Fruit fly (Drosophila melanogaster) whole organism, prepupa: ENCODE measurements around the gene CG4619.

Experiments used
- Blimp-1 ChIP-seq: fragments of 200-800 bp; sonication (Bioruptor generic); optimal IDR thresholded peaks from 3 replicates; lab custom pipeline; 2017; ENCODE audit warnings: missing biosample characterization, missing genetic modification characterization, mild to moderate bottlenecking, moderate library complexity, missing genetic modification reagents
- CG10631 ChIP-seq: fragments of 200-800 bp; sonication (Bioruptor generic); optimal IDR thresholded peaks from 2 replicates; lab custom pipeline; 2016; ENCODE audit warnings: missing biosample characterization, missing genetic modification characterization
- CG10669 ChIP-seq: fragments of 200-800 bp; sonication (Bioruptor generic); optimal IDR thresholded peaks from 3 replicates; lab custom pipeline; 2018; ENCODE audit warnings: missing biosample characterization, mild to moderate bottlenecking, missing genetic modification characterization, moderate library complexity
- CG11294 ChIP-seq: fragments of 200-800 bp; sonication (Bioruptor generic); IDR thresholded peaks from 2 replicates; pipeline ENCODE4 v1.3.6; 2022; ENCODE audit warnings: missing biosample characterization, missing genetic modification characterization
- CG11762 ChIP-seq: fragments of 200-800 bp; sonication (Bioruptor generic); optimal IDR thresholded peaks from 3 replicates; lab custom pipeline; 2016; ENCODE audit warnings: missing biosample characterization, missing genetic modification characterization; ENCODE audit not compliant: insufficient read depth
- CG15336 ChIP-seq: fragments of 200-800 bp; sonication (Bioruptor generic); IDR thresholded peaks from 2 replicates; pipeline ENCODE4 v1.3.6; 2022; ENCODE audit warnings: missing biosample characterization, missing genetic modification characterization
- CG16779 ChIP-seq: fragments of 200-800 bp; sonication (Bioruptor generic); optimal IDR thresholded peaks from 3 replicates; lab custom pipeline; 2017; ENCODE audit warnings: missing biosample characterization, mild to moderate bottlenecking, missing genetic modification characterization
- CG3032 ChIP-seq: fragments of 200-800 bp; optimal IDR thresholded peaks from 2 replicates; lab custom pipeline; 2019; ENCODE audit warnings: missing biosample characterization, mild to moderate bottlenecking, missing genetic modification characterization, moderate library complexity
- CG32006 ChIP-seq: fragments of 200-800 bp; sonication (Bioruptor generic); optimal IDR thresholded peaks from 3 replicates; lab custom pipeline; 2017; ENCODE audit warnings: missing biosample characterization, mild to moderate bottlenecking, missing genetic modification characterization
- CG34406 ChIP-seq: fragments of 200-800 bp; sonication (Bioruptor generic); optimal IDR thresholded peaks from 3 replicates; lab custom pipeline; 2016; ENCODE audit warnings: missing biosample characterization, missing genetic modification characterization
- CG3919 ChIP-seq: fragments of 200-800 bp; sonication (Bioruptor generic); optimal IDR thresholded peaks from 3 replicates; lab custom pipeline; 2016; ENCODE audit warnings: missing biosample characterization, missing genetic modification characterization
- CG4318 ChIP-seq: fragments of 200-800 bp; sonication (Bioruptor generic); optimal IDR thresholded peaks from 3 replicates; lab custom pipeline; 2017; ENCODE audit warnings: missing biosample characterization, mild to moderate bottlenecking, missing genetic modification characterization
- CG6163 ChIP-seq: fragments of 200-800 bp; sonication (Bioruptor generic); IDR thresholded peaks from 3 replicates; pipeline ENCODE4 v1.3.6; 2022; ENCODE audit warnings: missing biosample characterization, missing genetic modification characterization
- CG6276 ChIP-seq: fragments of 200-800 bp; sonication (Bioruptor generic); optimal IDR thresholded peaks from 2 replicates; lab custom pipeline; 2017; ENCODE audit warnings: missing biosample characterization, mild to moderate bottlenecking, missing genetic modification characterization
- CG6792 ChIP-seq: fragments of 200-800 bp; sonication (Bioruptor generic); optimal IDR thresholded peaks from 3 replicates; lab custom pipeline; 2016; ENCODE audit warnings: missing biosample characterization, missing genetic modification characterization
- CG6808 ChIP-seq: fragments of 200-800 bp; sonication (Bioruptor generic); optimal IDR thresholded peaks from 3 replicates; lab custom pipeline; 2017; ENCODE audit warnings: missing biosample characterization, missing genetic modification characterization, mild to moderate bottlenecking, moderate library complexity, missing genetic modification reagents
- CG6854 ChIP-seq: fragments of 200-800 bp; sonication (Bioruptor generic); optimal IDR thresholded peaks from 2 replicates; lab custom pipeline; 2017; ENCODE audit warnings: missing biosample characterization, mild to moderate bottlenecking, missing genetic modification characterization
- CG8119 ChIP-seq: fragments of 200-800 bp; sonication (Bioruptor generic); IDR thresholded peaks from 3 replicates; pipeline ENCODE4 v1.3.6; 2022; ENCODE audit warnings: missing biosample characterization, missing genetic modification characterization
- CG8319 ChIP-seq: fragments of 200-800 bp; sonication (Bioruptor generic); optimal IDR thresholded peaks from 3 replicates; lab custom pipeline; 2016; ENCODE audit warnings: missing biosample characterization, missing genetic modification characterization
- CG8632 ChIP-seq: fragments of 200-800 bp; sonication (Bioruptor generic); optimal IDR thresholded peaks from 3 replicates; lab custom pipeline; 2016; ENCODE audit warnings: missing biosample characterization, missing genetic modification characterization
- Eip75B ChIP-seq: fragments of 200-800 bp; sonication (Bioruptor generic); optimal IDR thresholded peaks from 3 replicates; lab custom pipeline; 2016; ENCODE audit warnings: missing biosample characterization, missing genetic modification characterization
- Eip78C ChIP-seq: fragments of 200-800 bp; sonication (Bioruptor generic); peaks from one replicate; lab custom pipeline; 2016; ENCODE audit warnings: missing biosample characterization, missing genetic modification characterization
- Ets96B ChIP-seq: fragments of 200-800 bp; optimal IDR thresholded peaks from 2 replicates; lab custom pipeline; 2019; ENCODE audit warnings: missing biosample characterization, mild to moderate bottlenecking, missing genetic modification characterization, moderate library complexity
- Gug ChIP-seq: fragments of 200-800 bp; sonication (Bioruptor generic); IDR thresholded peaks from 2 replicates; pipeline ENCODE4 v1.3.6; 2022; ENCODE audit warnings: missing biosample characterization, missing genetic modification characterization
- Hr38 ChIP-seq: sonication (Bioruptor generic); optimal IDR thresholded peaks from 2 replicates; lab custom pipeline; 2016; ENCODE audit warnings: missing biosample characterization, missing genetic modification characterization
- Hr39 ChIP-seq: fragments of 200-800 bp; sonication (Bioruptor generic); optimal IDR thresholded peaks from 2 replicates; lab custom pipeline; 2016; ENCODE audit warnings: missing biosample characterization, missing genetic modification characterization
- Hr4 ChIP-seq: fragments of 200-800 bp; sonication (Bioruptor generic); optimal IDR thresholded peaks from 3 replicates; lab custom pipeline; 2016; ENCODE audit warnings: missing biosample characterization, missing genetic modification characterization
- OdsH ChIP-seq: fragments of 200-800 bp; sonication (Bioruptor generic); optimal IDR thresholded peaks from 3 replicates; lab custom pipeline; 2016; ENCODE audit warnings: missing biosample characterization, missing genetic modification characterization
- Smox ChIP-seq: fragments of 200-800 bp; sonication (Bioruptor generic); optimal IDR thresholded peaks from 3 replicates; lab custom pipeline; 2016; ENCODE audit warnings: missing biosample characterization, missing genetic modification characterization
- Sox102F ChIP-seq: fragments of 200-800 bp; sonication (Bioruptor generic); optimal IDR thresholded peaks from 2 replicates; lab custom pipeline; 2016; ENCODE audit warnings: missing biosample characterization, mild to moderate bottlenecking, missing genetic modification characterization
- Sox14 ChIP-seq: fragments of 200-800 bp; sonication (Bioruptor generic); optimal IDR thresholded peaks from 3 replicates; lab custom pipeline; 2016; ENCODE audit warnings: missing biosample characterization, missing genetic modification characterization
- Sox15 ChIP-seq: fragments of 200-800 bp; sonication (Bioruptor generic); optimal IDR thresholded peaks from 3 replicates; lab custom pipeline; 2016; ENCODE audit warnings: missing biosample characterization, missing genetic modification characterization
- achi ChIP-seq: fragments of 200-800 bp; sonication (Bioruptor generic); optimal IDR thresholded peaks from 3 replicates; lab custom pipeline; 2016; ENCODE audit warnings: missing biosample characterization, missing genetic modification characterization
- acj6 ChIP-seq: fragments of 200-800 bp; sonication (Bioruptor generic); optimal IDR thresholded peaks from 3 replicates; lab custom pipeline; 2016; ENCODE audit warnings: missing biosample characterization, missing genetic modification characterization
- eg ChIP-seq: fragments of 200-800 bp; sonication (Bioruptor generic); IDR thresholded peaks from 3 replicates; pipeline ENCODE4 v1.3.6; 2022; ENCODE audit warnings: missing biosample characterization, missing genetic modification characterization
- fd59A ChIP-seq: fragments of 200-800 bp; sonication (Bioruptor generic); optimal IDR thresholded peaks from 2 replicates; lab custom pipeline; 2017; ENCODE audit warnings: missing biosample characterization, mild to moderate bottlenecking, missing genetic modification characterization, missing genetic modification reagents
- fd85E ChIP-seq: fragments of 200-800 bp; sonication (Bioruptor generic); optimal IDR thresholded peaks from 3 replicates; lab custom pipeline; 2016; ENCODE audit warnings: missing biosample characterization, missing genetic modification characterization
- fkh ChIP-seq: fragments of 200-800 bp; sonication (Bioruptor generic); optimal IDR thresholded peaks from 3 replicates; lab custom pipeline; 2017; ENCODE audit warnings: missing biosample characterization, mild to moderate bottlenecking, missing genetic modification characterization, moderate library complexity
- lz ChIP-seq: fragments of 200-800 bp; sonication (Bioruptor generic); optimal IDR thresholded peaks from 3 replicates; lab custom pipeline; 2016; ENCODE audit warnings: missing biosample characterization, missing genetic modification characterization
- net ChIP-seq: fragments of 200-800 bp; sonication (Bioruptor generic); optimal IDR thresholded peaks from 3 replicates; lab custom pipeline; 2016; ENCODE audit warnings: missing biosample characterization, missing genetic modification characterization
- pdm3 ChIP-seq: fragments of 200-800 bp; sonication (Bioruptor generic); optimal IDR thresholded peaks from 3 replicates; lab custom pipeline; 2016; ENCODE audit warnings: missing biosample characterization, missing genetic modification characterization
- salr ChIP-seq, 2 experiments: fragments of 200-800 bp; sonication (Bioruptor generic); optimal IDR thresholded peaks; 3 replicates each; lab custom pipeline; 2016 to 2018; ENCODE audit warnings: missing biosample characterization in 2 of 2, missing genetic modification characterization in 2 of 2, mild to moderate bottlenecking in 1 of 2
- topi ChIP-seq: fragments of 200-800 bp; sonication (Bioruptor generic); optimal IDR thresholded peaks from 3 replicates; lab custom pipeline; 2016; ENCODE audit warnings: missing biosample characterization, missing genetic modification characterization
- vri ChIP-seq: fragments of 200-800 bp; sonication (Bioruptor generic); optimal IDR thresholded peaks from 3 replicates; lab custom pipeline; 2016; ENCODE audit warnings: missing biosample characterization, mild to moderate bottlenecking, missing genetic modification characterization

CG4619 gene

DNA sequence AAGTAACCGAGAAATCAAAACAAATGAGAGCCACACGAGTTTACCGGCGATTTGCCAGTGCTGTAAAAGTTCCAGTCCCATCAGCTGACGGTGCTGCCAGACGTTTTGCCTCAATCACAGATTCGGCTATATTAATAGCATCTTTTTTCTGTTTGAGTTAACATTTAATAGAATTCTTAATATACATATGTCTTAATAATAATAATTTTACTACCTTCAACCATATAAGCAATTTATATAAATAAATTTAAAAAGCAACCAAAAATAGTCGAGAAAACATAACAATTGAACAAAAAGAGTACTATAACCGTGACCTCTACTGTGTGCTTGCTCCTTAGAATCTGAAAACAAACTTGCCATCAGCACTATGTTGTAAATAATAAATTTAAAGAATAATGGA is 15.5 kb downstream of the CG4619 start, which contains the start of the genes CG13126 and CG4709 (continued):
- TF ChIP-seq Sox102F (GFP tag; lab: Kevin White, UChicago) (peak; percentile 85), CG32006 (GFP tag; lab: Kevin White, UChicago) (peak; percentile 90), Eip75B (GFP tag; lab: Kevin White, UChicago) (peak; percentile 78), CG11294 (GFP tag; lab: Robert Waterston, UW) (peak; percentile 82), net (GFP tag; lab: Kevin White, UChicago) (peak; percentile 92), CG8632 (GFP tag; lab: Kevin White, UChicago) (peak; percentile 85), Eip78C (GFP tag; lab: Kevin White, UChicago) (peak; percentile 96), fkh (GFP tag; lab: Kevin White, UChicago) (peak; percentile 67), Hr39 (GFP tag; lab: Kevin White, UChicago) (peak; percentile 64), CG4318 (no peak), Ets96B (tag; lab: Kevin White, UChicago) (peak; percentile 95), CG6163 (peak; percentile 90), CG15336 (GFP tag; lab: Robert Waterston, UW) (peak; percentile 94), CG8119 (GFP tag; lab: Robert Waterston, UW) (peak; percentile 94), CG10631 (GFP tag; lab: Kevin White, UChicago) (peak; percentile 93), OdsH (GFP tag; lab: Kevin White, UChicago) (peak; percentile 89), Hr4 (GFP tag; lab: Kevin White, UChicago) (peak; percentile 81), CG34406 (GFP tag; lab: Kevin White, UChicago) (peak; percentile 88), CG10669 (peak; percentile 90), vri (GFP tag; lab: Kevin White, UChicago) (peak; percentile 87), salr (GFP tag; optimal IDR thresholded peaks at IDR 0.05; lab: Kevin White, UChicago) (peak; percentile 61 to 75), Hr38 (GFP tag; lab: Kevin White, UChicago) (no peak), acj6 (GFP tag; lab: Kevin White, UChicago) (peak; percentile 93), CG3032 (tag; lab: Kevin White, UChicago) (peak; percentile 96), CG6808 (GFP tag; lab: Kevin White, UChicago) (peak; percentile 87), Gug (GFP tag; lab: Robert Waterston, UW) (peak; percentile 92), Sox14 (GFP tag; lab: Kevin White, UChicago) (peak; percentile 74), CG3919 (GFP tag; lab: Kevin White, UChicago) (peak; percentile 94), CG8319 (GFP tag; lab: Kevin White, UChicago) (peak; percentile 86), CG6854 (GFP tag; lab: Kevin White, UChicago) (peak; percentile 79), fd59A (GFP tag; lab: Kevin White, UChicago) (peak; percentile 59), fd85E (peak; percentile 67), CG6276 (peak; percentile 88), eg (GFP tag; lab: Robert Waterston, UW) (peak; percentile 94), pdm3 (GFP tag; lab: Kevin White, UChicago) (peak; percentile 83), Blimp-1 (GFP tag; lab: Kevin White, UChicago) (peak; percentile 79), Smox (GFP tag; lab: Kevin White, UChicago) (peak; percentile 86)

DNA sequence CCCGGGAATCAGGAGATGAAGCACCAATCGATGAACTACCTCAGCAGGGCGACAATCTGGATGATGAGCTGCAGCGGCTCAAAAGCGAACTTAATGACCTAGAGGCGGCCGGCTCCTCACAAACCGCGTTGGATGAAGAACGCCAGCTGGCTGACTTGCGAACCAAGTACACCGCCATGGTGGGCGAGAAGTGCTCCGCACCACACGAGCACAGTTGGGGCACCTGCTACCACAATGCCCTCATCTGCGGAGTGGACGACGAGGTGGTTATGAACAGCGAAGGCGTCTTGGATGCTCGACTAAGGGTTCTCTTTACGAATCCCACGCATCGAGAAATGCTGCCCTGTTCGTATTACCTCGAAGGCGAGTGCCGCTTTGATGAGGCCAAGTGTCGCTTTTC is 16.0 kb downstream of the CG4619 start:
- no peak for TF ChIP-seq CG6792 (GFP tag; lab: Kevin White, UChicago)
- TF ChIP-seq OdsH (GFP tag; lab: Kevin White, UChicago): no peak
- no peak for TF ChIP-seq Sox14 (GFP tag; lab: Kevin White, UChicago)
- TF ChIP-seq net (GFP tag; lab: Kevin White, UChicago): no peak
- TF ChIP-seq achi (GFP tag; lab: Kevin White, UChicago): no peak
- TF ChIP-seq topi (GFP tag; lab: Kevin White, UChicago): no peak
- TF ChIP-seq CG11762 (GFP tag; lab: Kevin White, UChicago): no peak
- TF ChIP-seq CG6163: no peak
- TF ChIP-seq Sox15 (GFP tag; lab: Kevin White, UChicago): no peak
- TF ChIP-seq CG16779 (tag; lab: Kevin White, UChicago): no peak
- TF ChIP-seq CG6854 (GFP tag; lab: Kevin White, UChicago): no peak
- TF ChIP-seq lz (GFP tag; lab: Kevin White, UChicago): no peak
- no peak for TF ChIP-seq fkh (GFP tag; lab: Kevin White, UChicago)
